Fruit fly (Drosophila melanogaster) whole organism, prepupa: ENCODE results near the gene ttm50.
A peak's percentile ranks its signal among the peaks of the same experiment; 100 is the strongest.

Source experiments
- Blimp-1 ChIP-seq: fragments of 200-800 bp; sonication (Bioruptor generic); optimal IDR thresholded peaks from 3 replicates; lab custom pipeline; 2017; ENCODE audit warnings: missing biosample characterization, missing genetic modification characterization, mild to moderate bottlenecking, moderate library complexity, missing genetic modification reagents
- CG15336 ChIP-seq: fragments of 200-800 bp; sonication (Bioruptor generic); IDR thresholded peaks from 2 replicates; pipeline ENCODE4 v1.3.6; 2022; ENCODE audit warnings: missing biosample characterization, missing genetic modification characterization
- CG16779 ChIP-seq: fragments of 200-800 bp; sonication (Bioruptor generic); optimal IDR thresholded peaks from 3 replicates; lab custom pipeline; 2017; ENCODE audit warnings: missing biosample characterization, mild to moderate bottlenecking, missing genetic modification characterization
- CG3032 ChIP-seq: fragments of 200-800 bp; optimal IDR thresholded peaks from 2 replicates; lab custom pipeline; 2019; ENCODE audit warnings: missing biosample characterization, mild to moderate bottlenecking, missing genetic modification characterization, moderate library complexity
- CG34406 ChIP-seq: fragments of 200-800 bp; sonication (Bioruptor generic); optimal IDR thresholded peaks from 3 replicates; lab custom pipeline; 2016; ENCODE audit warnings: missing biosample characterization, missing genetic modification characterization
- CG3919 ChIP-seq: fragments of 200-800 bp; sonication (Bioruptor generic); optimal IDR thresholded peaks from 3 replicates; lab custom pipeline; 2016; ENCODE audit warnings: missing biosample characterization, missing genetic modification characterization
- CG4318 ChIP-seq: fragments of 200-800 bp; sonication (Bioruptor generic); optimal IDR thresholded peaks from 3 replicates; lab custom pipeline; 2017; ENCODE audit warnings: missing biosample characterization, mild to moderate bottlenecking, missing genetic modification characterization
- CG6163 ChIP-seq: fragments of 200-800 bp; sonication (Bioruptor generic); IDR thresholded peaks from 3 replicates; pipeline ENCODE4 v1.3.6; 2022; ENCODE audit warnings: missing biosample characterization, missing genetic modification characterization
- CG6792 ChIP-seq: fragments of 200-800 bp; sonication (Bioruptor generic); optimal IDR thresholded peaks from 3 replicates; lab custom pipeline; 2016; ENCODE audit warnings: missing biosample characterization, missing genetic modification characterization
- CG6808 ChIP-seq: fragments of 200-800 bp; sonication (Bioruptor generic); optimal IDR thresholded peaks from 3 replicates; lab custom pipeline; 2017; ENCODE audit warnings: missing biosample characterization, missing genetic modification characterization, mild to moderate bottlenecking, moderate library complexity, missing genetic modification reagents
- CG6854 ChIP-seq: fragments of 200-800 bp; sonication (Bioruptor generic); optimal IDR thresholded peaks from 2 replicates; lab custom pipeline; 2017; ENCODE audit warnings: missing biosample characterization, mild to moderate bottlenecking, missing genetic modification characterization
- CG7368 ChIP-seq: fragments of 200-800 bp; sonication (Bioruptor generic); optimal IDR thresholded peaks from 3 replicates; lab custom pipeline; 2016; ENCODE audit warnings: missing biosample characterization, missing genetic modification characterization
- CG8119 ChIP-seq: fragments of 200-800 bp; sonication (Bioruptor generic); IDR thresholded peaks from 3 replicates; pipeline ENCODE4 v1.3.6; 2022; ENCODE audit warnings: missing biosample characterization, missing genetic modification characterization
- CG8632 ChIP-seq: fragments of 200-800 bp; sonication (Bioruptor generic); optimal IDR thresholded peaks from 3 replicates; lab custom pipeline; 2016; ENCODE audit warnings: missing biosample characterization, missing genetic modification characterization
- Eip75B ChIP-seq: fragments of 200-800 bp; sonication (Bioruptor generic); optimal IDR thresholded peaks from 3 replicates; lab custom pipeline; 2016; ENCODE audit warnings: missing biosample characterization, missing genetic modification characterization
- Eip93F ChIP-seq: fragments of 200-800 bp; sonication (Bioruptor generic); optimal IDR thresholded peaks from 2 replicates; lab custom pipeline; 2016; ENCODE audit warnings: missing biosample characterization, mild to moderate bottlenecking, missing genetic modification characterization
- Ets21C ChIP-seq: fragments of 200-800 bp; sonication (Bioruptor generic); optimal IDR thresholded peaks from 3 replicates; lab custom pipeline; 2016; ENCODE audit warnings: missing biosample characterization, missing genetic modification characterization
- Ets96B ChIP-seq: fragments of 200-800 bp; optimal IDR thresholded peaks from 2 replicates; lab custom pipeline; 2019; ENCODE audit warnings: missing biosample characterization, mild to moderate bottlenecking, missing genetic modification characterization, moderate library complexity
- Gug ChIP-seq: fragments of 200-800 bp; sonication (Bioruptor generic); IDR thresholded peaks from 2 replicates; pipeline ENCODE4 v1.3.6; 2022; ENCODE audit warnings: missing biosample characterization, missing genetic modification characterization
- Hr38 ChIP-seq: sonication (Bioruptor generic); optimal IDR thresholded peaks from 2 replicates; lab custom pipeline; 2016; ENCODE audit warnings: missing biosample characterization, missing genetic modification characterization
- Lpt ChIP-seq: fragments of 200-800 bp; sonication (Bioruptor generic); optimal IDR thresholded peaks from 3 replicates; lab custom pipeline; 2016; ENCODE audit warnings: missing biosample characterization, missing genetic modification characterization
- Sox102F ChIP-seq: fragments of 200-800 bp; sonication (Bioruptor generic); optimal IDR thresholded peaks from 2 replicates; lab custom pipeline; 2016; ENCODE audit warnings: missing biosample characterization, mild to moderate bottlenecking, missing genetic modification characterization
- Sox14 ChIP-seq: fragments of 200-800 bp; sonication (Bioruptor generic); optimal IDR thresholded peaks from 3 replicates; lab custom pipeline; 2016; ENCODE audit warnings: missing biosample characterization, missing genetic modification characterization
- dsx ChIP-seq: fragments of 200-800 bp; optimal IDR thresholded peaks from 3 replicates; lab custom pipeline; 2019; ENCODE audit warnings: missing biosample characterization, mild to moderate bottlenecking, missing genetic modification characterization, moderate library complexity; ENCODE audit not compliant: poor library complexity, severe bottlenecking
- eg ChIP-seq: fragments of 200-800 bp; sonication (Bioruptor generic); IDR thresholded peaks from 3 replicates; pipeline ENCODE4 v1.3.6; 2022; ENCODE audit warnings: missing biosample characterization, missing genetic modification characterization
- esn ChIP-seq: fragments of 200-800 bp; sonication (Bioruptor generic); optimal IDR thresholded peaks from 2 replicates; lab custom pipeline; 2016; ENCODE audit warnings: missing biosample characterization, mild to moderate bottlenecking, missing genetic modification characterization, moderate library complexity
- fd59A ChIP-seq: fragments of 200-800 bp; sonication (Bioruptor generic); optimal IDR thresholded peaks from 2 replicates; lab custom pipeline; 2017; ENCODE audit warnings: missing biosample characterization, mild to moderate bottlenecking, missing genetic modification characterization, missing genetic modification reagents
- fkh ChIP-seq: fragments of 200-800 bp; sonication (Bioruptor generic); optimal IDR thresholded peaks from 3 replicates; lab custom pipeline; 2017; ENCODE audit warnings: missing biosample characterization, mild to moderate bottlenecking, missing genetic modification characterization, moderate library complexity
- lz ChIP-seq: fragments of 200-800 bp; sonication (Bioruptor generic); optimal IDR thresholded peaks from 3 replicates; lab custom pipeline; 2016; ENCODE audit warnings: missing biosample characterization, missing genetic modification characterization
- pdm3 ChIP-seq: fragments of 200-800 bp; sonication (Bioruptor generic); optimal IDR thresholded peaks from 3 replicates; lab custom pipeline; 2016; ENCODE audit warnings: missing biosample characterization, missing genetic modification characterization
- spab ChIP-seq: fragments of 200-800 bp; sonication (Bioruptor generic); optimal IDR thresholded peaks from 2 replicates; lab custom pipeline; 2017; ENCODE audit warnings: missing biosample characterization, mild to moderate bottlenecking, missing genetic modification characterization, missing genetic modification reagents
- svp ChIP-seq: fragments of 200-800 bp; sonication (Bioruptor generic); peaks from one replicate; lab custom pipeline; 2016; ENCODE audit warnings: missing biosample characterization, missing genetic modification characterization
- vri ChIP-seq: fragments of 200-800 bp; sonication (Bioruptor generic); optimal IDR thresholded peaks from 3 replicates; lab custom pipeline; 2016; ENCODE audit warnings: missing biosample characterization, mild to moderate bottlenecking, missing genetic modification characterization

Gene ttm50

dm6 chrX:2738663-2739062 lies 6.7 kb upstream of the ttm50 start, which contains the start of gene crm:
Gene crm, minus strand, starts transcription at chrX:2738773.
- TF ChIP-seq pdm3 (GFP tag; lab: Kevin White, UChicago) (no peak), Sox14 (GFP tag; lab: Kevin White, UChicago) (peak; percentile 45), fkh (peak; percentile 99)

dm6 chrX:2727506-2727905 lies 4.5 kb downstream of the ttm50 start, which contains the start of gene dwg:
Gene dwg, plus strand, starts transcription at chrX:2727698.
- TF ChIP-seq Ets96B, result no peak
- TF ChIP-seq CG16779, result no peak
- no peak for TF ChIP-seq Blimp-1
- TF ChIP-seq Sox14 (GFP tag; lab: Kevin White, UChicago), result no peak
- TF ChIP-seq CG8632 (GFP tag; lab: Kevin White, UChicago), result no peak
- no peak for TF ChIP-seq Ets21C (GFP tag; lab: Kevin White, UChicago)
- TF ChIP-seq fd59A, result no peak
- no peak for TF ChIP-seq CG6808 (GFP tag; lab: Kevin White, UChicago)
- no peak for TF ChIP-seq vri
- TF ChIP-seq CG8119 (GFP tag; lab: Robert Waterston, UW), result no peak
- no peak for TF ChIP-seq CG3919 (GFP tag; lab: Kevin White, UChicago)
- TF ChIP-seq CG34406 (GFP tag; lab: Kevin White, UChicago), result no peak
- no peak for TF ChIP-seq CG6854 (GFP tag; lab: Kevin White, UChicago)
- no peak for TF ChIP-seq spab (GFP tag; lab: Kevin White, UChicago)
- no peak for TF ChIP-seq eg (GFP tag; lab: Robert Waterston, UW)
- no peak for TF ChIP-seq CG7368 (GFP tag; lab: Kevin White, UChicago)
- TF ChIP-seq Hr38, result no peak
- TF ChIP-seq pdm3 (GFP tag; lab: Kevin White, UChicago), result no peak
- TF ChIP-seq dsx (GFP tag; lab: Kevin White, UChicago), result no peak

dm6 chrX:2726420-2726819 lies 5.6 kb downstream of the ttm50 start, which contains the start of gene vilya:
Gene vilya, plus strand, starts transcription at chrX:2726678.
- no peak for TF ChIP-seq CG4318 (GFP tag; lab: Kevin White, UChicago)
- no peak for TF ChIP-seq CG3919 (GFP tag; lab: Kevin White, UChicago)
- TF ChIP-seq CG34406 (GFP tag; lab: Kevin White, UChicago), result no peak
- no peak for TF ChIP-seq CG6163 (GFP tag; lab: Robert Waterston, UW)
- no peak for TF ChIP-seq Sox102F (GFP tag; lab: Kevin White, UChicago)
- TF ChIP-seq Eip93F (GFP tag; lab: Kevin White, UChicago), result no peak

- no peak for TF ChIP-seq CG6792 (GFP tag; lab: Kevin White, UChicago)
- peak; percentile 26 for TF ChIP-seq esn (GFP tag; lab: Kevin White, UChicago)
- TF ChIP-seq CG3032, result no peak
- no peak for TF ChIP-seq Eip75B (GFP tag; lab: Kevin White, UChicago)
Measured at dm6 chrX:2720122-2720521, 11.9 kb downstream of the ttm50 start, which contains the start of gene CG2701. Gene CG2701, minus strand, starts transcription at chrX:2720327.

dm6 chrX:2714730-2715129 lies 17.3 kb downstream of the ttm50 start:
- TF ChIP-seq Lpt (GFP tag; lab: Kevin White, UChicago) (no peak), svp (GFP tag; lab: Kevin White, UChicago) (no peak), CG6808 (GFP tag; lab: Kevin White, UChicago) (no peak), Gug (GFP tag; lab: Robert Waterston, UW) (no peak), Eip93F (GFP tag; lab: Kevin White, UChicago) (no peak), CG15336 (no peak), Eip75B (GFP tag; lab: Kevin White, UChicago) (no peak), fkh (no peak), lz (GFP tag; lab: Kevin White, UChicago) (no peak)
- TF ChIP-seq, all 60 proteins: peak for 0
